Worm (Caenorhabditis elegans): ENCODE results near the gene ZK813.5.

ZK813.5 gene

ce11 chrX:3430020-3430419 lies 21.0 kb downstream of the ZK813.5 start, which contains the start of gene ZK813.4:
Gene ZK813.4 (minus strand): TSS chrX:3430120.
- TF ChIP-seq unc-62 (GFP tag; optimal IDR thresholded peaks at IDR 0.05) (no peak), F13H6.1 (tag; optimal IDR thresholded peaks at IDR 0.05) (no peak), ztf-11 (tag; optimal IDR thresholded peaks at IDR 0.05) (no peak), lsy-2 (tag; optimal IDR thresholded peaks at IDR 0.05) (no peak), nhr-12 (tag; optimal IDR thresholded peaks at IDR 0.05) (no peak), nhr-10 (tag; optimal IDR thresholded peaks at IDR 0.05) (no peak), sma-9 (GFP tag; optimal IDR thresholded peaks at IDR 0.05) (no peak), sma-9 (tag; optimal IDR thresholded peaks at IDR 0.05) (no peak), gmeb-1 (tag; optimal IDR thresholded peaks at IDR 0.05) (no peak), ztf-1 (GFP tag; conservative IDR thresholded peaks at IDR 0.05) (no peak), nhr-21 (tag; optimal IDR thresholded peaks at IDR 0.05) (no peak), nhr-6 (tag; optimal IDR thresholded peaks at IDR 0.05) (no peak), lin-11 (tag; optimal IDR thresholded peaks at IDR 0.05) (no peak)

- TF ChIP-seq Y55F3AM.14 (GFP tag; optimal IDR thresholded peaks at IDR 0.05) (no peak), unc-55 (GFP tag; optimal IDR thresholded peaks at IDR 0.05) (no peak), snpc-4 (tag; optimal IDR thresholded peaks at IDR 0.05) (no peak), sma-9 (GFP tag; optimal IDR thresholded peaks at IDR 0.05) (peak; percentile 5), sma-9 (tag; optimal IDR thresholded peaks at IDR 0.05) (no peak), nhr-10 (tag; optimal IDR thresholded peaks at IDR 0.05) (no peak), sma-3 (GFP tag; optimal IDR thresholded peaks at IDR 0.05) (no peak), F13H6.1 (tag; optimal IDR thresholded peaks at IDR 0.05) (no peak), lsy-2 (tag; optimal IDR thresholded peaks at IDR 0.05) (no peak)
Measured at ce11 chrX:3429122-3429521, 21.9 kb downstream of the ZK813.5 start.

- TF ChIP-seq sma-3 (GFP tag; optimal IDR thresholded peaks at IDR 0.05) (no peak), F13H6.1 (tag; optimal IDR thresholded peaks at IDR 0.05) (no peak), aly-2 (tag; optimal IDR thresholded peaks at IDR 0.05) (no peak), nhr-237 (tag; optimal IDR thresholded peaks at IDR 0.05) (no peak), peb-1 (tag; optimal IDR thresholded peaks at IDR 0.05) (no peak), mbf-1 (tag; optimal IDR thresholded peaks at IDR 0.05) (no peak), zag-1 (tag; optimal IDR thresholded peaks at IDR 0.05) (no peak), nhr-25 (tag; optimal IDR thresholded peaks at IDR 0.05) (no peak), gmeb-1 (tag; optimal IDR thresholded peaks at IDR 0.05) (no peak), elt-1 (tag; optimal IDR thresholded peaks at IDR 0.05) (no peak), egl-27 (tag; optimal IDR thresholded peaks at IDR 0.05) (no peak), C34F6.9 (tag; optimal IDR thresholded peaks at IDR 0.05) (no peak), sma-9 (GFP tag; optimal IDR thresholded peaks at IDR 0.05) (no peak), sma-9 (tag; optimal IDR thresholded peaks at IDR 0.05) (no peak), unc-39 (tag; optimal IDR thresholded peaks at IDR 0.05) (no peak), nhr-129 (tag; optimal IDR thresholded peaks at IDR 0.05) (no peak), mdl-1 (tag; optimal IDR thresholded peaks at IDR 0.05) (no peak), lsy-2 (tag; optimal IDR thresholded peaks at IDR 0.05) (no peak), skn-1 (tag; optimal IDR thresholded peaks at IDR 0.05) (no peak)
Measured at ce11 chrX:3424516-3424915, 26.5 kb downstream of the ZK813.5 start, which contains the start of gene ZK813.6. Gene ZK813.6 (plus strand): TSS chrX:3424816.

ce11 chrX:3419084-3419483 lies 31.9 kb downstream of the ZK813.5 start, which contains the start of gene C04F6.7:
Gene C04F6.7 (minus strand): TSS chrX:3419184.
- no peak for TF ChIP-seq lin-39 (tag; optimal IDR thresholded peaks at IDR 0.05)

- TF ChIP-seq F13H6.1 (tag; optimal IDR thresholded peaks at IDR 0.05) (no peak), nhr-77 (tag; optimal IDR thresholded peaks at IDR 0.05) (no peak), nhr-11 (tag; optimal IDR thresholded peaks at IDR 0.05) (no peak), ztf-11 (tag; optimal IDR thresholded peaks at IDR 0.05) (no peak), gmeb-1 (tag; optimal IDR thresholded peaks at IDR 0.05) (no peak), unc-62 (GFP tag; optimal IDR thresholded peaks at IDR 0.05) (no peak), C34F6.9 (tag; optimal IDR thresholded peaks at IDR 0.05) (no peak), elt-3 (tag; optimal IDR thresholded peaks at IDR 0.05) (no peak)
Measured at ce11 chrX:3416063-3416462, 35.0 kb downstream of the ZK813.5 start.
